Worm (Caenorhabditis elegans) whole organism, L4/young adult: ENCODE data around the gene clic-1.

Experiments
- W03F9.2 ChIP-seq: fragments of 150-350 bp; optimal IDR thresholded peaks from 2 replicates; lab custom pipeline; 2014; ENCODE audit warnings: missing biosample characterization, missing genetic modification characterization
- dao-5 ChIP-seq: sonication (generic microtip); optimal IDR thresholded peaks from 2 replicates; lab custom pipeline; 2016; ENCODE audit warnings: missing genotype, missing genetic modification characterization, moderate library complexity, missing compliant biosample characterization
- him-1 ChIP-seq: sonication (generic microtip); optimal IDR thresholded peaks from 2 replicates; lab custom pipeline; 2016; ENCODE audit warnings: missing genotype, missing genetic modification reagents, missing genetic modification characterization, missing compliant biosample characterization

DNA sequence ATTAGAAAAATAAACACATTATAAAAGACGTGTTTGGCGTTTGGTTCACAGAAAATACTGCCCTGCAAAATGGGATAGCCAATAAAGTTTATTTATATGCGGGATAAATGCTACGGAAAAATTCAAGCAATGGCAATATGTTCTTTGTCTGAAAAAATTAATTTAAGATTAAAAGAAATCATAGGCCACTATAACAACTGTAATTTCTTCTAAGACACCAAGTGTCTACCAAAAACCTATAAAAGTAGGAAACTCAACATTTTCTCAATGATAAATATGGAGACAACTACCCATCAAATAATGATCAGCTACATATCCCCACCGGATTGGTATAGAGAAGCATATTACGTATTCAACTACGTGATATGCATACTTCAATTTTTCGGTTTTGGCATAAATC lies 29.4 kb downstream of the clic-1 start, which contains the start of gene srw-3:
- TF ChIP-seq him-1 (no peak), W03F9.2 (no peak), dao-5 (no peak)
